Worm (Caenorhabditis elegans) whole organism, L2 larva: ENCODE measurements around the gene zig-5.

Experiments used
- ceh-82 ChIP-seq: fragments of 150-350 bp; optimal IDR thresholded peaks from 2 replicates; lab custom pipeline; 2014; ENCODE audit warnings: missing biosample characterization, missing genetic modification characterization
- lin-39 ChIP-seq: fragments of 150-350 bp; optimal IDR thresholded peaks from 2 replicates; lab custom pipeline; 2014; ENCODE audit warnings: missing biosample characterization, missing genetic modification reagents, missing genetic modification characterization
- mab-5 ChIP-seq: fragments of 150-350 bp; optimal IDR thresholded peaks from 2 replicates; lab custom pipeline; 2014; ENCODE audit warnings: missing biosample characterization, missing genetic modification characterization
- nhr-10 ChIP-seq: sonication (generic microtip); optimal IDR thresholded peaks from 2 replicates; lab custom pipeline; 2017; ENCODE audit warnings: missing biosample characterization, missing genetic modification characterization
- nhr-129 ChIP-seq: fragments of 150-350 bp; optimal IDR thresholded peaks from 2 replicates; lab custom pipeline; 2014; ENCODE audit warnings: missing biosample characterization, missing genetic modification characterization
- nhr-237 ChIP-seq: fragments of 150-350 bp; optimal IDR thresholded peaks from 2 replicates; lab custom pipeline; 2014; ENCODE audit warnings: missing biosample characterization, missing genetic modification characterization
- nhr-6 ChIP-seq: fragments of 150-350 bp; optimal IDR thresholded peaks from 2 replicates; lab custom pipeline; 2014; ENCODE audit warnings: missing biosample characterization, missing genetic modification characterization
- unc-39 ChIP-seq: fragments of 150-350 bp; optimal IDR thresholded peaks from 2 replicates; lab custom pipeline; 2014; ENCODE audit warnings: missing biosample characterization, missing genetic modification characterization
- zag-1 ChIP-seq: fragments of 150-350 bp; optimal IDR thresholded peaks from 2 replicates; lab custom pipeline; 2014; ENCODE audit warnings: missing biosample characterization, missing genetic modification characterization

DNA sequence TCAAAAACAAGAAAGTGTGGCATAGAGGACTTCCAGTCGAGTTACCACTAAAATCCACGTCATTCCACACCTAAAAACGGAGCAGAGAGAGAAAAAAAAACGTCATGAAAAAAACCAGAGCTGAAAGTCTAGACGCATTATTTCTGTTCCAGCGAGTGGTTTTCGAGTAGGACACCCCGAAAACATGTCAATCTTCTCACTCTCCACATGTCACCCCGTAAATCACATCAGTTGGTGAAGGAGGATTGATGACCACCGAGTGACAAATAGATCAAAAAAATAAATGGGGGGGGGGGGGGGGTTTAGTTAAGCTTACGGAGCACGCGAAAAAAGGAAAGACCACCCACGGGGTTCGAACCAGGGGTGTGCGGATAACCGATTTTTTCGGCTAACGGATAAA lies 4.4 kb upstream of the zig-5 start:
- no peak for TF ChIP-seq nhr-129 (tag; lab: Kevin White, UChicago)
- TF ChIP-seq nhr-6 (tag; lab: Kevin White, UChicago), result no peak
- TF ChIP-seq nhr-10 (tag; lab: Kevin White, UChicago), result no peak
- no peak for TF ChIP-seq mab-5 (tag; lab: Kevin White, UChicago)
- TF ChIP-seq zag-1, result no peak
- TF ChIP-seq nhr-237 (tag; lab: Kevin White, UChicago), result no peak
- TF ChIP-seq ceh-82, result no peak
- no peak for TF ChIP-seq unc-39 (tag; lab: Kevin White, UChicago)
- TF ChIP-seq lin-39 (tag; lab: Kevin White, UChicago), result no peak
